Worm (Caenorhabditis elegans): ENCODE results near the gene F43H9.3.

The F43H9.3 gene

ce11 chrV:7980370-7980987 is 44.3 kb downstream of the F43H9.3 start:
- TF ChIP-seq ces-1 (GFP tag; optimal IDR thresholded peaks at IDR 0.05) = peak; percentile 27
- TF ChIP-seq nhr-2 (tag; optimal IDR thresholded peaks at IDR 0.05) = no peak

ce11 chrV:7978798-7979197 is 45.9 kb downstream of the F43H9.3 start:
- TF ChIP-seq unc-120 (tag; optimal IDR thresholded peaks at IDR 0.05; ENCODE audit: poor library complexity, severe bottlenecking) (no peak), snpc-4 (tag; optimal IDR thresholded peaks at IDR 0.05) (no peak), elt-3 (tag; optimal IDR thresholded peaks at IDR 0.05) (no peak), nhr-237 (tag; optimal IDR thresholded peaks at IDR 0.05) (peak; percentile 9), ces-1 (GFP tag; optimal IDR thresholded peaks at IDR 0.05) (no peak), lsy-2 (tag; optimal IDR thresholded peaks at IDR 0.05) (peak; percentile 51), lin-13 (tag; optimal IDR thresholded peaks at IDR 0.05) (no peak), unc-39 (tag; optimal IDR thresholded peaks at IDR 0.05) (no peak), nhr-12 (tag; optimal IDR thresholded peaks at IDR 0.05) (no peak), mep-1 (tag; optimal IDR thresholded peaks at IDR 0.05) (no peak), blmp-1 (tag; optimal IDR thresholded peaks at IDR 0.05) (no peak), ceh-83 (GFP tag; optimal IDR thresholded peaks at IDR 0.05) (no peak), sem-2 (GFP tag; optimal IDR thresholded peaks at IDR 0.05) (no peak), mab-5 (tag; optimal IDR thresholded peaks at IDR 0.05) (no peak), tbx-8 (GFP tag; optimal IDR thresholded peaks at IDR 0.05) (no peak), bed-3 (GFP tag; optimal IDR thresholded peaks at IDR 0.05) (no peak), lin-32 (GFP tag; optimal IDR thresholded peaks at IDR 0.05) (no peak), ztf-11 (tag; optimal IDR thresholded peaks at IDR 0.05) (no peak), ham-2 (GFP tag; optimal IDR thresholded peaks at IDR 0.05) (peak; percentile 47), nhr-2 (tag; optimal IDR thresholded peaks at IDR 0.05) (peak; percentile 98), hlh-1 (tag; optimal IDR thresholded peaks at IDR 0.05) (no peak), flh-1 (GFP tag; optimal IDR thresholded peaks at IDR 0.05) (no peak), ceh-43 (GFP tag; optimal IDR thresholded peaks at IDR 0.05) (no peak), ceh-39 (tag; optimal IDR thresholded peaks at IDR 0.05) (peak; percentile 76), M03D4.4 (tag; optimal IDR thresholded peaks at IDR 0.05) (no peak), sptf-1 (tag; optimal IDR thresholded peaks at IDR 0.05) (peak; percentile 46), zip-8 (tag; optimal IDR thresholded peaks at IDR 0.05) (no peak), mls-2 (tag; optimal IDR thresholded peaks at IDR 0.05) (peak; percentile 14), nhr-76 (tag; optimal IDR thresholded peaks at IDR 0.05) (no peak), unc-62 (GFP tag; optimal IDR thresholded peaks at IDR 0.05) (no peak), pha-4 (tag; optimal IDR thresholded peaks at IDR 0.05) (no peak), nhr-28 (tag; optimal IDR thresholded peaks at IDR 0.05) (no peak), elt-1 (tag; optimal IDR thresholded peaks at IDR 0.05; ENCODE audit: borderline replicate concordance, insufficient read depth) (no peak), cnd-1 (tag; optimal IDR thresholded peaks at IDR 0.05) (peak; percentile 45), drap-1 (GFP tag; optimal IDR thresholded peaks at IDR 0.05) (peak; percentile 55)

ce11 chrV:7977701-7978461 is 46.9 kb downstream of the F43H9.3 start, which contains the start of gene let-413:
let-413 (minus strand) TSS chrV:7977776.
- TF ChIP-seq tbx-8 (GFP tag; optimal IDR thresholded peaks at IDR 0.05) = no peak
- TF ChIP-seq nhr-12 (tag; optimal IDR thresholded peaks at IDR 0.05) = no peak
- no peak for TF ChIP-seq nhr-28 (tag; optimal IDR thresholded peaks at IDR 0.05)
- no peak for TF ChIP-seq lsy-2 (tag; optimal IDR thresholded peaks at IDR 0.05)
- no peak for TF ChIP-seq pha-4 (tag; optimal IDR thresholded peaks at IDR 0.05)
- TF ChIP-seq elt-3 (tag; optimal IDR thresholded peaks at IDR 0.05) = no peak
- TF ChIP-seq flh-1 (GFP tag; optimal IDR thresholded peaks at IDR 0.05) = no peak
- TF ChIP-seq mep-1 (tag; optimal IDR thresholded peaks at IDR 0.05) = no peak
- no peak for TF ChIP-seq nhr-76 (tag; optimal IDR thresholded peaks at IDR 0.05)
- no peak for TF ChIP-seq ces-1 (GFP tag; optimal IDR thresholded peaks at IDR 0.05)
- no peak for TF ChIP-seq cnd-1 (tag; optimal IDR thresholded peaks at IDR 0.05)
- TF ChIP-seq bed-3 (GFP tag; optimal IDR thresholded peaks at IDR 0.05) = no peak
- TF ChIP-seq ham-2 (GFP tag; optimal IDR thresholded peaks at IDR 0.05) = no peak
- TF ChIP-seq zip-8 (tag; optimal IDR thresholded peaks at IDR 0.05) = no peak
- no peak for TF ChIP-seq unc-62 (GFP tag; optimal IDR thresholded peaks at IDR 0.05)

Measured in whole organism, mixed stage, embryonic.